Worm (Caenorhabditis elegans): ENCODE results near the gene odr-2.
"Not testable (repeated sequence)": the region's sequence is repeated elsewhere in the genome, so short reads cannot be mapped to it uniquely, and the experiment has no call there.

odr-2 gene

DNA sequence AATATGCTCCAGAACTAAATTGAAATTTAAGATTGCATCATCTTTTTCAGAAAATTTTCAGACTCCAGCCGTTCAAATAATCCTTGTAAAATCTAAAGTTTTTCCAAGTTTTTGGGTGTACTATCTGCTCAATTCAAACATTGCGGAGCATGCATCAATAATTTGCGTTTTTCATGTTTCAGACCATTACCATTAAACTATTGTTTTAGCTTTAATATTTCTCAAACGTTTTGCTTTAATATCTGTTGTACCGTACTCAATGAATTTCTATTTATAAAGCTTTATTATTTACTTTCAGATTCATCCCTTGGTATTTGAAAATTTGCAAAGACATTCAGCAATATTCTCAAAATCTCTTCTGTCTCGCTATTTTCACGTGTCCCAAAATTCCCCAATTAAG is at the start of gene odr-2:
Gene odr-2, plus strand, starts transcription at position 301 of the 400 bp plus-strand sequence.
- no peak for TF ChIP-seq unc-62 (GFP tag; optimal IDR thresholded peaks at IDR 0.05)

DNA sequence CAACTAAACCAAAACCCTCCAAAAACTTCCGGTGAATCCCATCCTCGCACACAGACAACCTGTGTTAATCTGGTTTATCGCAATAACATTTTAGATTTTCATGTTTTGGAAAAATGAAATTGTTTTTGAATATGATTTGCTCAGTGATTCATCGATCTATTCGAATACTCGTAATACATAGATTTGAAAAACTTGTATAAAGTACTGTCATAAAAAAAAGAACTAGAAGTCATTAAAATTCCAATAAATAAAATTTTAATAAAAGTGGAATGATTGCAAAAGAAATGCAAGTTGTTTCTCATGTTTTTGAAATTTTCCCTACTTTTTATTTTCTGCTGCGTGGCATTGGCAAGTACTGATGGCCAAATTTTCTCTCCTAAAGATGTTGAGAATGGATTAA is 48.7 kb upstream of the odr-2 start, which contains the start of gene spig-8:
Gene spig-8, plus strand, starts transcription at position 301 of the 400 bp plus-strand sequence.
- TF ChIP-seq unc-62 (GFP tag; optimal IDR thresholded peaks at IDR 0.05): no peak

DNA sequence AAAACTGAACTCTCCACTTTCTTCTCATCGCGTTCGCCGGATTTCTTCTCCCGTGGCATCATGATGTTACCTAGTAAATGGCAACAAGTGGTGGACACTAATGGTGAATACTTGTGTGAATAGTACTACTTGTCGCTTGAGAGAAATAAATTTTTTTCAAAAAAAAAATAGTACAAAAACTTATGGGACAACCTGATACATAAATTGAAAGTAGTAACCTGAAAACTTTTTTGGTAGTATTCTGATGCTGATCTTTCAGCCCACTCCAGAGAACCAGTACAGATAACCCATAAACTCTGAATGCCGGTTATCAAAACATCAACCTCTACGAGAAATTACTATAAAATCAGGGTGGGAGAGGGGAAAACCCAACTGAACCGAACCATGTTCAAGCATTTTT is 45.6 kb upstream of the odr-2 start, which contains the start of gene Y57E12AL.2:
Gene Y57E12AL.2, plus strand, starts transcription at position 301 of the 400 bp plus-strand sequence.
- not testable (repeated sequence) for TF ChIP-seq unc-62 (GFP tag; optimal IDR thresholded peaks at IDR 0.05)

DNA sequence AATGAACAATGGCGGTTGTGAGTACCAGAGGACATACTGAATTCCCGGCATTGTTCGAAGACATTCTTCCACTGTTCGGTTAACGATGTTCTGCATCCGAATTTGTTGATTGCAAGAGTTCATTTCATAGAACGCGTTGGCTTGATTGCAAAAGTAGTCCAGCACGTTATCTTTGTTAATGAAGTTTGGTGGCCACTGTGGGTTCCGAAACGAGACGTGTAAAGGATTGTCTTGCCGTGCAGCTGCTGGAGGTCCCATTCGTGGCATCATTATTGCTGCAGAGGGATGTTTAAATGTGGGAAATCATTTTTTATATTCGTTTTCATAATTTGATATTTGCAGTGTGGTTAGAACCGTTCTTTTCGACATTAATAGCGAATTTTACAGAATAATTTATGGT is 44.0 kb upstream of the odr-2 start, which contains the start of gene mdt-6:
Gene mdt-6, minus strand, starts transcription at position 275 of the 400 bp plus-strand sequence.
- no peak for TF ChIP-seq unc-62 (GFP tag; optimal IDR thresholded peaks at IDR 0.05)

DNA sequence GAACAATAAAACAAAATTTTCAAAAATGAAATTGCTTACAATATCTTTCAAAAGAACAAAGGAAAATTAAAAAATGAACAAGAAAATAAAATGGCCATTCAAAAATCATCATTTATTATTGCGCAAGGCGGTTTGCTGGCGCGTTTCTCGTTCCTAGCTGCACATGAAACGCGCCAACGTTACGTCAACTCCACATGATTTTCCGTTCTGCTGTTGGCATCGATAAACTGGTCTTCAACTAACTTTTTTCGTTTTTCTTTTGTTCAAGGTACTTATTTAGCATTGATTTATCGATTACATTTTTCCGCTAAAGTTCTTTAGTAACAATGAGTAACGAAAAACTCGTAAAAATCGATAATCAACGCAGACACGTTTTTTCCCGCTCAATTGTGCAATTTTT is 43.0 kb upstream of the odr-2 start, which contains the start of the genes Y57E12AL.6 and Y57E12AL.1:
Gene Y57E12AL.6, minus strand, starts transcription at position 75 of the 400 bp plus-strand sequence.
Gene Y57E12AL.1, plus strand, starts transcription at position 135 of the 400 bp plus-strand sequence.
- TF ChIP-seq unc-62 (GFP tag; optimal IDR thresholded peaks at IDR 0.05): no peak

DNA sequence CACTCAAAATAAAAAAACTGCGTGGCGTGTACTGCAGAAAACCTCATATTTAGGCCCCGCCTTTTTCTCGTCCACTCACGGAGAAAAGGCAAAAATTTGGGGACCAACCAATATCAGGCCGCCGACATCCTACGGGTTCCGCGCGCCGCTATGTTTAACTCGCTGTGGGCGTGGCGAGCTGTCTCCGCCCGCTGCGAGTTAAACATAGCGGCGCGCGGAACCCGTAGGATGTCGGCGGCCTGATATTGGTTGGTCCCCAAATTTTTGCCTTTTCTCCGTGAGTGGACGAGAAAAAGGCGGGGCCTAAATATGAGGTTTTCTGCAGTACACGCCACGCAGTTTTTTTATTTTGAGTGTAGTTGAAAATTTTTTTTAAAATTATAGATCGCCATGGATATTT is 40.6 kb upstream of the odr-2 start, which contains the start of gene tmem-258:
Gene tmem-258, plus strand, starts transcription at position 385 of the 400 bp plus-strand sequence.
- TF ChIP-seq unc-62 (GFP tag; optimal IDR thresholded peaks at IDR 0.05): not testable (repeated sequence)

DNA sequence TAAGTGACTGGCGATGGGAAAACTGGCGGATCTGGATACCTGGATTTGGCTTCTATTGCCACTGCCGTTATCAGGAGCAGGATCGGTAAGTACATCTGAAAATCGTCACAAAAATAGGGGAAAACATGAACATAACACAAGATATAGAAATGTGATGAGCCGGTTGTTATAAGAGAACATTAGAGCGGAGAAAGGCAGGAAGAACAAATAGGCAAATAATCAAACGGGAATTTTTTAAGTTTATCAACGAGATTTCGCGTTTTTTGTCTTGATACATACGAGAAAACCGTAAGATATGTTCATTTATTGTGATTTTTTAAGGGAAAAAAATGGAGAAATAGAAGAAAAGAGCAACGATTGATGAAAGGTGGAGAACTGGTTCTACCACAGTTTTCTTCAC is 38.1 kb upstream of the odr-2 start, which contains the start of gene Y57E12AR.1:
Gene Y57E12AR.1, minus strand, starts transcription at position 101 of the 400 bp plus-strand sequence.
- TF ChIP-seq unc-62 (GFP tag; optimal IDR thresholded peaks at IDR 0.05): no peak

DNA sequence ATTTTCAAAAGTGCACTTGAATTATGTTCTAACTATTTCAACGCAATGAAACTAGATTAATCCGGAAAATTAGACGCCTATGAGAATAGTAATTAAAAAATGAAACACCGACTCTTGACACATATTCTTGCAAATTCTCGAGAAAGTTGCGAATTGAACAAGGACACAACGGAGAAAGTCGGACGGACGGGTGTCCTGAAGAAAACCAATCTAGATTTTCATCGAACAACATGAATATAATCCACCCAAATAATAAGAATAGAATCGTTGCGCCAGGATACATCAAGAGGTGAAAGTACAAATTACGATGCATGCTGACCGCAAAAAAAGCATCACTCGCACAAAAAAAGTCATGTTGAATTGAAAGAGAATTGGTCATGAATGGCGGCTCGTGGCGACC is 34.5 kb upstream of the odr-2 start:
- no peak for TF ChIP-seq unc-62 (GFP tag; optimal IDR thresholded peaks at IDR 0.05)

DNA sequence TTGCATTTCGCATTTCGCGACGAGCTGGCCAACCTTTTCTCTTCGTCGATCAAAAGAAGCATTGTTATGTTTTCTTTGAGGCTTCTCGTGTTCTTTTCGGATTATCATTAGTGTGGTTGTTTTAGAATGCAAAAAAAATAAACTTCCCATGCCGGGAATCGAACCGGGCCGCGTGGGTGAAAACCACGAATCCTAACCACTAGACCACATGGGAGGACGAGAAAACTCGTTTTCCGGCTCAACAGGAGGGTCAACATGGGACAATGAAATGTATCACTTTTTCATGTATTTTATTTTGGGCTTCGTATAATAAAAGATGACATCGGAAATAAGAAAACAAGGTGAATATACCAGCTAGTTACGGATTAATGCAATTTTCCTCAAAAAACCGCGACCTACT is 33.7 kb upstream of the odr-2 start:
- no peak for TF ChIP-seq unc-62 (GFP tag; optimal IDR thresholded peaks at IDR 0.05)

DNA sequence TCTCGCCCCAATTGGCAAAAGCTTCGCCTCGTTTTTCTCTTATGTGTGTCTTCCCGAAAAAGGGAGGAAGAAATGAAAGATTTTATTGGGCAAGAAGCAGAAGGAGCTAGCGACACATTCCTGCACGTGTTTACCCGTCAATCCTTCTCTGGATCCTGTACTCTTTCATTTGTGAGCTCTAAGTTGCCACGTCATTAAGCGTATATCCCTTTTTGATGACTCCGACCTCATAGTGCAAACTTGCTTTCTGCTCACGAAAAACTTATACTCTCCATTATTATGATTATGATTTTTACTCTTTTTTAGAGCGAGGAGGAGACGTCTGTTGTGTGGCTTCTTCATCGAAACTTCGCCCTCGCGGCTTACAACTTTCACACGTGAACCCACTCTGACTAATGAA is 31.0 kb upstream of the odr-2 start, which contains the start of gene F27B10.1:
Gene F27B10.1, plus strand, starts transcription at position 301 of the 400 bp plus-strand sequence.
- TF ChIP-seq unc-62 (GFP tag; optimal IDR thresholded peaks at IDR 0.05): no peak

DNA sequence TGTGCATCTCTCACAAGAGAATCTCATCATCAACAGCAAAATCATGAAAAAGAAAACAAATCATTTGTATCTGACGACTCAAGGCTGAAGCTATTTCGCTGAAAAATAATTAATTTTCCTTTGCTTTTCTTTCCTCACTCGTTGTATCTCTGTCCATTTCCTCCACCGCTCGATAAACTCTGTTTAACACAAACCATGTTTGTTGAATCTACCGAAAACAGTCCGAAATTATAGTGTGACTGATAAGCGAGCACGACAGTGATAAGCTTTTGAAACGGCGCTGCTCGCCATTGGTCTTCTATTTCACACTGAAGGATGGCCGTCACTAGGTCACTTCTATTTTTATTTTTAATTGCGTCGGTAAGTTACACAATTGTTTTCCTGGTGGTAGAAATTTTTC is 27.7 kb upstream of the odr-2 start, which contains the start of gene npa-1:
Gene npa-1, plus strand, starts transcription at position 142 of the 400 bp plus-strand sequence.
- TF ChIP-seq unc-62 (GFP tag; optimal IDR thresholded peaks at IDR 0.05): no peak

DNA sequence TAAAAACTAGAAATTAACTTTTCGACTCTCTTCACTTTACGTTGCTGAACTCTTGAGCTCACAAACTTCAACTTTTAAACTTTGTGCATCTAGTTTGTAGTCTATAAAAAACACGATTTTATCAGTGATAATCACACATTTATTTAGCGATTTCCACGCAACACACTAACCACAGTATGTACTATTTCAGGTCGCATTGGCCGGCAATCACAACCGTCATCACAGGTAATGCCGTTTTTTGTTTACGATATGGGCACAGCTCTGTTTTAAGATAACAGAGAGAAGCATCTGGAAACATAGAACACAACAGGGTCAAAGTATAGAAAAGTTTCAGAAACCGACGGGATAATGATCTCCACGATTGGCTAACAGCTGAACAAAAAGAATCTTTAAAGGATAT is 27.2 kb upstream of the odr-2 start:
- TF ChIP-seq unc-62 (GFP tag; optimal IDR thresholded peaks at IDR 0.05): no peak

DNA sequence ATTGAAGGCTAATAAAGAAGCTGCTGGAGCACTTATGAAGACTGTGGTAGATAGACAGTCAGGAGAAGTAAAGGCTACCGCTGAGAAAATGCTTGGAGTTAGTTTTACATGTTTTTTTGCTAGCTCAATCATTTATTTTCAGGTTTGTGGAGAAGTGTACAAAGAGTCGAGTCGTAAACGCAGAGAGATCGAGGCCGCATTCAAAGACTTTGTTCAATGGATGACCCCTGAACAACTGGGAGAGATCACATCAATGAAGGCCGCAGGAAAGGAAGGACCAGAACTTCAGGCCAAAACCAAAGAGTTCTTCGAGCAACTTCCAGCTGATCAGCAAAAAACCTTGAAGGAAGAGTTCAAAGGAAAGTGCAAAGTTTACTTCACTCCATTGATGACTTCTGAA is 24.6 kb upstream of the odr-2 start:
- no peak for TF ChIP-seq unc-62 (GFP tag; optimal IDR thresholded peaks at IDR 0.05)

DNA sequence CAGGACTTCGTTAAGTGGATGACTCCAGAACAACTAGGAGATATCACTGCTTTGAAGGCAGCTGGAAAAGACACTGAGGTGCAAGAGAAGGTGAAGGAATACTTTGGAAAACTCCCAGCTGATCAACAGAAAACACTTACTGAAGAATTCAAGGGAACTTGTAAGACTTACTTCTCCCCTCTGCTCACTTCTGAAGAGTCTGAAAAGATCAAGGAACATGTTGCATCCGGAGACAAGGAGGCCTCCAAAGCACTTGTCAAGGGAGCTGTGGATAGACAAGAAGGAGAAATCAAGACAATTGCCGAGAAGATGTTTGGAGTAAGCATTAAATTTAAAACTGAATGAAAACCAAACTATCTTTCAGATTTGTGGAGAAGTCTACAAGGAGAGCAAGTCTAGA is 24.0 kb upstream of the odr-2 start:
- no peak for TF ChIP-seq unc-62 (GFP tag; optimal IDR thresholded peaks at IDR 0.05)

DNA sequence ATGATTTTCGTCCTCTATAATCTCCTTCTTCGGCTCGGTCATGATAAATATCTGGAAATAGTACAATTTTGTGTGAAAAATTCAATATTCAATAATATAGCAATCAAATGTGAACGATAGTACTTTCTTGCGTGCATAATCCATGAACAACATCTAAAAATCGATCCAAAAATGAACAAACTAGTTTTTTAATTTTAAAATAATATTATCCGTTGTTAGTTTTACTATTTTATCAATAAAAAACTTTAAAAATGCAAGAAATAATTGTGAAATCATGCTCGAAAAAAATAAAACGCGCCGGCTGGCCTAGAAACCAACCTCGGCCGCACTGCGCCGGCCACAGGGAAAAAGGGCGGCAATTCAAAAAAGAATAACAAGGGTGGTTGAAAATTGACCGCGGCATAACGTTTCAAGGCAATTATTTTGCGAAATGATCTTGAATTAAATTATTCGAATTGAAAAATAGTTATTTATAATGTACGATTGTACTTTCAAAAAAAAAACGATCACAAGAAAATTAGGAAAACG is 18.7 kb upstream of the odr-2 start, which contains the start of gene mys-1:
Gene mys-1, minus strand, starts transcription at position 51 of the 528 bp plus-strand sequence.
- TF ChIP-seq unc-62 (GFP tag; optimal IDR thresholded peaks at IDR 0.05): no peak

DNA sequence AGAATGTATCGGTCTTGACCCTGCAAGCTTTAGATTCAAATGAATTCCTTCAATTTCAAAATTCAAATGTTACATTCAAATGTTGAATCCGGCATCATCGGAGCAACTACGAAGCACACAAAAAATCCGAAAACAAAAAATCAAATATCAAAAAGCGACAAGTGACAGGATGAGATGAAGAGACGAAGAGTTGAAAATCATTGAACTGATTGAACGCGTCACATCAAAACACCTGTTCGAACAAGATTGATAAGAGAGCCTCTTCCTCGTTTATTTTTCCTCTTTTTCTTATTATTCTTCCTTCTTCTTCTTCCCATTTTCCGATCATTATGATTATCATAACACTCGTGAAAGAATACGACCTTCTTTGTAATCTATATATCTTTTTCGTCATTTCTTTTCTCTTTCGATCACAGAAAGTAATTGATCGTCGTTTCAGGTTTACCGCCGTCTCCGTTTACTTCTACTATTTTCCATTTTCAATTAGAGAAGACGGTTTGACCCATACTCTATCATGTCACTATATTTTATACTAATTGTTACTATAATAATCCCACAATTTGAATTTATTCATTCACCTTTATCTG is 17.7 kb upstream of the odr-2 start, which contains the start of gene VC5.2:
Gene VC5.2, plus strand, starts transcription at position 439 of the 587 bp plus-strand sequence.
- TF ChIP-seq unc-62 (GFP tag; optimal IDR thresholded peaks at IDR 0.05): no peak

DNA sequence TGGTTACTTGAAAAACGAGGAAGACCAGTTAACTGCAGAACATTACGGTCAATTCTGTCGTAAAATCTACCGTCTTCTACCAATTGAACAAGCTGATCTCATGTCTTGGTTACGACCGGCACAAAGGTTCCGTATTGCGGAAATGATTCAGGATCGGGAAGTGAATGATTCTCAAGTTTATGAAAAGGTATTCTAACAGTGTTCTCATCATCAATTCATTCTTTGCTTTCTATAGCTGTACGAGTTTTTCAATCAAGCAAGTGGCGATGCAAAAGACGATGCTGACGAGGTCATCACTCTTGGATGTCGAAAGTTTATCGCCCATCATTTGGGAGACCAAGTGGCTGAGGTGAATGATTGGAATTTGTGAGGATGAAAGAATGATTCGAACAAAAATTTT is 16.0 kb upstream of the odr-2 start:
- TF ChIP-seq unc-62 (GFP tag; optimal IDR thresholded peaks at IDR 0.05): no peak

All from whole organism, dauer.